Worm (Caenorhabditis elegans): Measurements from ENCODE around the gene tag-123.

DNA sequence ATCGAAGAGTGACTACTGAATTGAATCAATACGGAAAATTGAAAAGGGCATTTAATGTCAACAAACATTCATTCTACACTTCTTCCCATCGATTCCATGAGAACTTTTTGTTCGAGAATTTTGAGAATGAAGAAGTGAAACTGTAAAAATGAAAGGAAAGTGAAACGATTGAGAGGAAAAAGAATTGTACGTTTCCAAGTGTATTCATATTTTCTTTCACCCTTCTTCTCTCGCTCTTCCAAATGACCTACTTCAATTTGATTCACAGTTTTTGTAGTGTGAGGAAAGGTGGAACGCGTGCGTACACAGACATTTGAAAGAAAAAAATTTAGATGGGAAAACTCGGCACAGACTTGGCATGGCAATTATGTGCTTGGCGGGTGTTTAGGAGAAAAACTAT, 2.4 kb upstream of the tag-123 start:
- TF ChIP-seq flt-1 (GFP tag; IDR thresholded peaks at IDR 0.05), result no peak
- TF ChIP-seq hmbx-1 (tag; optimal IDR thresholded peaks at IDR 0.05), result no peak
- TF ChIP-seq tbx-37 (GFP tag; conservative IDR thresholded peaks at IDR 0.05), result no peak
- no peak for TF ChIP-seq hnd-1 (tag; optimal IDR thresholded peaks at IDR 0.05)
- no peak for TF ChIP-seq ama-1 (optimal IDR thresholded peaks at IDR 0.05)
- TF ChIP-seq tra-4 (tag; optimal IDR thresholded peaks at IDR 0.05), result no peak
- no peak for TF ChIP-seq hmg-4 (GFP tag; optimal IDR thresholded peaks at IDR 0.05)
- TF ChIP-seq pes-1 (GFP tag; IDR thresholded peaks at IDR 0.05), result no peak
- TF ChIP-seq B0310.2 (tag; optimal IDR thresholded peaks at IDR 0.05), result no peak
- no peak for TF ChIP-seq ceh-36 (tag; optimal IDR thresholded peaks at IDR 0.05)

All from whole organism, early embryonic.